Worm (Caenorhabditis elegans): ENCODE data around the gene K10H10.4.

Gene K10H10.4

DNA sequence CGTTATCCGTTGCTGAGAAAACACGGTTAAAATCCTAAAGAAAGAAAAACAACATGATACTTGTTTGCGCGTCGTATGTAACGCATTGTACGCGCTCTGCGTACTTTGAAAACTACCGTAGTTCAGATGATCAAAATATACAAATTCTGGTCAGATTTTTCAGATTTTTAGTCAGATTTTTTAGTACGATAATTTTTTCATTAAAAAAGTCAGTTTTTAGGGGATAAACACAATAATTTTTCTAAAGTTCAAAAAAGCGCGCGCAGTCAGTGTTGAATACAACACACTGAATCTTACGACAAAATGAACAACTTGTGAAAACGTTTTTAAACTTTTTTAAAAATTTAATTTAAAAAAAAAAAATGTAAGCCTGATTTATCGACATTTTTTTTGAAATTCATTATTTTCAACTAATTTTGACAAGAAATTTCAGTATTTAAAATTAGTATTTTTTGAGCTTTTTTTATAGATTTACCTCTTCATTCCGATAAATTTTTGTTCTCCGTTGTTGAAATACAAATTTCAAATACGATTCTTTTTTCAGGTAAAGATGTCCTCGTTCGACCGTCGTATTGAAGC, 23.5 kb downstream of the K10H10.4 start, which contains the start of gene pot-2:
Gene pot-2, plus strand, starts transcription at position 529 of the 579 bp plus-strand sequence.
- TF ChIP-seq lin-11 (tag; optimal IDR thresholded peaks at IDR 0.05) (no peak), K02D7.2 (tag; optimal IDR thresholded peaks at IDR 0.05) (no peak), mec-3 (tag; optimal IDR thresholded peaks at IDR 0.05; ENCODE audit: borderline replicate concordance) (no peak), ttx-3 (tag; optimal IDR thresholded peaks at IDR 0.05) (no peak), che-1 (tag; optimal IDR thresholded peaks at IDR 0.05) (no peak), ceh-2 (tag; optimal IDR thresholded peaks at IDR 0.05) (no peak), npax-4 (tag; optimal IDR thresholded peaks at IDR 0.05) (no peak), unc-55 (GFP tag; optimal IDR thresholded peaks at IDR 0.05) (no peak), ceh-18 (tag; optimal IDR thresholded peaks at IDR 0.05) (no peak), rnt-1 (tag; optimal IDR thresholded peaks at IDR 0.05) (no peak), pha-4 (tag; optimal IDR thresholded peaks at IDR 0.05) (no peak), unc-42 (tag; optimal IDR thresholded peaks at IDR 0.05) (no peak)

DNA sequence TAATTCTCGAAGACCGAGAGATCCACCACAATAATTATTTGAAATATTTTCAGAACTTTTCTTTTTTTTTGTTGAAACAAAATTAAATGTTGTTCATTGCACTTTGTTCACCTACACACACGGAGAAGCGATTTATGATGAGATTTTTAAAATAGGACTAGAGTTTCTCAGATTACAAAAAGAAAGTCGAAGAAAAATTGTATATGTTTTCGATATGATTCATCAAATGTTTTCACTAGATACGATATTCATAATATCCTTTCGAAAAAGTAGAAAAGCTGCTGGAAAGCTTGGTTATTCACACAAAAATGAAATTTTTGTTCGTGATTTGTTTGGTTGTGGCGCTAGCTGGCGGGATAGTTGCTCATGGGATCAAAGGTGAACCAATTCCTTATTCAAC, 24.8 kb downstream of the K10H10.4 start, which contains the start of gene F57C2.4:
Gene F57C2.4, plus strand, starts transcription at position 301 of the 400 bp plus-strand sequence.
- TF ChIP-seq pha-4 (tag; optimal IDR thresholded peaks at IDR 0.05) (no peak), ceh-45 (GFP tag; IDR thresholded peaks at IDR 0.05) (no peak), ceh-22 (tag; optimal IDR thresholded peaks at IDR 0.05) (no peak), hlh-8 (tag; optimal IDR thresholded peaks at IDR 0.05) (no peak), ceh-31 (tag; optimal IDR thresholded peaks at IDR 0.05) (no peak), hlh-13 (GFP tag; optimal IDR thresholded peaks at IDR 0.05) (no peak)

DNA sequence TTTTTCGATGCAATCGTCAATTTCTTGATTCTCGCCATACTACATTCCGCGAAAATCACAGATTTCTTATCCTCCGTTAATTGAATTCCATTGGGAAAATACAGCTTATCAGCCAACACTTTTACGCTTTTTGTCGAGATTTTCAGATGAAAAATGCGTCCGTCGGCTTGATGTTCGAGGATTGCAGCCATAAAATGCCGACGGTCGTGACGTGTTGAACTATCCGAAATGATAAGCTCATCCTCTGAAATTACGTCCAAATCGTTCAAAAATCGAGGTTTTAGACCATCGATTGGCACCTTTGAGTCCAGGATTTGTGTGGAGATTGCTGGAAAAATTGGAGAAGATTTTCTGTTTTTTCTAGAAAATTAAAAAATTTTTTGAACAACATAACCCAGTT, 26.9 kb downstream of the K10H10.4 start:
- TF ChIP-seq ceh-9 (tag; optimal IDR thresholded peaks at IDR 0.05) (no peak), ceh-6 (GFP tag; optimal IDR thresholded peaks at IDR 0.05) (no peak), ama-1 (optimal IDR thresholded peaks at IDR 0.05) (no peak), C38D4.7 (GFP tag; optimal IDR thresholded peaks at IDR 0.05) (no peak), lin-11 (tag; optimal IDR thresholded peaks at IDR 0.05) (no peak), ceh-31 (tag; optimal IDR thresholded peaks at IDR 0.05) (no peak), T23F11.4 (GFP tag; optimal IDR thresholded peaks at IDR 0.05) (no peak), rnt-1 (tag; optimal IDR thresholded peaks at IDR 0.05) (no peak), pros-1 (tag; optimal IDR thresholded peaks at IDR 0.05) (no peak), pax-1 (tag; optimal IDR thresholded peaks at IDR 0.05) (no peak), gmeb-2 (tag; optimal IDR thresholded peaks at IDR 0.05) (no peak), unc-3 (GFP tag; conservative IDR thresholded peaks at IDR 0.05) (no peak), unc-3 (tag; optimal IDR thresholded peaks at IDR 0.05) (no peak)

- TF ChIP-seq che-1 (tag; optimal IDR thresholded peaks at IDR 0.05) (peak; percentile 51), hlh-13 (GFP tag; optimal IDR thresholded peaks at IDR 0.05) (no peak), ceh-18 (tag; optimal IDR thresholded peaks at IDR 0.05) (peak; percentile 70), F13H6.1 (tag; optimal IDR thresholded peaks at IDR 0.05) (peak; percentile 92), rnt-1 (tag; optimal IDR thresholded peaks at IDR 0.05) (peak; percentile 92), elt-4 (tag; optimal IDR thresholded peaks at IDR 0.05) (no peak), ztf-16 (tag; optimal IDR thresholded peaks at IDR 0.05) (peak; percentile 80), nhr-11 (tag; optimal IDR thresholded peaks at IDR 0.05) (no peak), ceh-2 (tag; optimal IDR thresholded peaks at IDR 0.05) (peak; percentile 96), sdc-2 (tag; optimal IDR thresholded peaks at IDR 0.05) (peak; percentile 21), dmd-4 (tag; optimal IDR thresholded peaks at IDR 0.05; ENCODE audit: borderline replicate concordance) (peak; percentile 56), ets-4 (tag; optimal IDR thresholded peaks at IDR 0.05) (peak; percentile 97), fkh-6 (tag; optimal IDR thresholded peaks at IDR 0.05) (peak; percentile 73), ceh-9 (tag; optimal IDR thresholded peaks at IDR 0.05) (no peak), T23F11.4 (GFP tag; optimal IDR thresholded peaks at IDR 0.05) (no peak), unc-42 (tag; optimal IDR thresholded peaks at IDR 0.05) (peak; percentile 86), sox-4 (tag; optimal IDR thresholded peaks at IDR 0.05) (no peak), ttx-3 (tag; optimal IDR thresholded peaks at IDR 0.05) (peak; percentile 49), ceh-34 (tag; optimal IDR thresholded peaks at IDR 0.05) (peak; percentile 80), pha-4 (tag; optimal IDR thresholded peaks at IDR 0.05) (no peak), fkh-10 (GFP tag; optimal IDR thresholded peaks at IDR 0.05) (no peak), elt-2 (tag; optimal IDR thresholded peaks at IDR 0.05) (peak; percentile 90), zip-5 (tag; optimal IDR thresholded peaks at IDR 0.05) (peak; percentile 96), eyg-1 (tag; optimal IDR thresholded peaks at IDR 0.05) (peak; percentile 8), ref-2 (tag; optimal IDR thresholded peaks at IDR 0.05) (peak; percentile 96), fax-1 (tag; optimal IDR thresholded peaks at IDR 0.05) (peak; percentile 94), ahr-1 (tag; optimal IDR thresholded peaks at IDR 0.05) (peak; percentile 96), pag-3 (tag; optimal IDR thresholded peaks at IDR 0.05; ENCODE audit: borderline replicate concordance) (peak; percentile 79), Y22D7AL.16 (tag; optimal IDR thresholded peaks at IDR 0.05) (no peak), ceh-22 (tag; optimal IDR thresholded peaks at IDR 0.05) (no peak)
Measured at ce11 chrII:14528233-14528802, 28.1 kb downstream of the K10H10.4 start, which contains the start of the genes F57C2.5 and spat-1. Gene F57C2.5 (minus strand): TSS chrII:14528239. Gene spat-1 (plus strand): TSS chrII:14528752.

Data from whole organism, late embryonic.